Fruit fly (Drosophila melanogaster): ENCODE measurements around the gene CG17329.

dm6 chr2L:16270667-16271485 is 20.2 kb upstream of the CG17329 start:
- TF ChIP-seq CG32264 (GFP tag; optimal IDR thresholded peaks at IDR 0.05): no peak
- no peak for TF ChIP-seq dl (GFP tag; optimal IDR thresholded peaks at IDR 0.05; ENCODE audit: insufficient read depth in 1 of 2, partially characterized antibody in 2 of 2)
- TF ChIP-seq h (GFP tag; optimal IDR thresholded peaks at IDR 0.05): peak; percentile 75
- TF ChIP-seq fru (GFP tag; optimal IDR thresholded peaks at IDR 0.05): peak; percentile 82
- no peak for TF ChIP-seq Vsx2 (GFP tag; optimal IDR thresholded peaks at IDR 0.05; ENCODE audit: partially characterized antibody)
- TF ChIP-seq OdsH (GFP tag; optimal IDR thresholded peaks at IDR 0.05): peak; percentile 61
- TF ChIP-seq psq (GFP tag; optimal IDR thresholded peaks at IDR 0.05): peak; percentile 62
- TF ChIP-seq pan (optimal IDR thresholded peaks at IDR 0.05): no peak
- TF ChIP-seq Myc (optimal IDR thresholded peaks at IDR 0.05): no peak
- TF ChIP-seq Dif (GFP tag; optimal IDR thresholded peaks at IDR 0.05; ENCODE audit: partially characterized antibody): no peak
- TF ChIP-seq Hr83 (GFP tag; optimal IDR thresholded peaks at IDR 0.05; ENCODE audit: poor library complexity, severe bottlenecking): peak; percentile 11

Measured in whole organism, wandering third instar larva.